Worm (Caenorhabditis elegans): ENCODE measurements around the gene Y32B12B.1.

ce11 chrV:16499006-16499405 is 37.8 kb upstream of the Y32B12B.1 start, which contains the start of gene F36D3.1:
- no peak for TF ChIP-seq him-1 (tag; optimal IDR thresholded peaks at IDR 0.05)
- no peak for TF ChIP-seq W03F9.2 (tag; optimal IDR thresholded peaks at IDR 0.05)

All from whole organism, L4/young adult.